Worm (Caenorhabditis elegans) whole organism, young adult: ENCODE data around the gene efhc-1.

Experiments used
- B0035.1 ChIP-seq: sonication (generic microtip); optimal IDR thresholded peaks from 2 replicates; lab custom pipeline; 2016; ENCODE audit warnings: missing genetic modification characterization, mild to moderate bottlenecking, missing compliant biosample characterization, missing genotype, missing genetic modification reagents
- C06A6.2 ChIP-seq: fragments of 200-800 bp; sonication (Bioruptor generic); conservative IDR thresholded peaks from 2 replicates; pipeline ENCODE4 v1.3.6; 2022; ENCODE audit warnings: missing genetic modification characterization, missing compliant biosample characterization
- F39B2.1 ChIP-seq: fragments of 200-800 bp; sonication (Bioruptor generic); IDR thresholded peaks from 2 replicates; pipeline ENCODE4 v1.3.6; 2022; ENCODE audit warnings: missing genetic modification reagents, missing genetic modification characterization, missing compliant biosample characterization
- F55B11.4 ChIP-seq: sonication (generic microtip); optimal IDR thresholded peaks from 2 replicates; lab custom pipeline; 2016; ENCODE audit warnings: missing compliant biosample characterization, missing genetic modification characterization, borderline replicate concordance; ENCODE audit not compliant: insufficient read depth
- Y79H2A.3 ChIP-seq: fragments of 200-800 bp; sonication (Bioruptor generic); conservative IDR thresholded peaks from 2 replicates; pipeline ENCODE4 v1.3.6; 2022; ENCODE audit warnings: missing genetic modification reagents, missing genetic modification characterization, missing compliant biosample characterization
- aptf-3 ChIP-seq: fragments of 200-800 bp; sonication (Bioruptor generic); IDR thresholded peaks from 2 replicates; pipeline ENCODE4 v1.3.6; 2022; ENCODE audit warnings: missing genetic modification characterization, missing compliant biosample characterization
- athp-1 ChIP-seq: sonication (generic microtip); optimal IDR thresholded peaks from 2 replicates; lab custom pipeline; 2017; ENCODE audit warnings: mild to moderate bottlenecking, missing genetic modification characterization, missing compliant biosample characterization
- attf-6 ChIP-seq: fragments of 200-800 bp; sonication (Bioruptor generic); IDR thresholded peaks from 2 replicates; pipeline ENCODE4 v1.3.6; 2022; ENCODE audit warnings: missing genetic modification reagents, missing genetic modification characterization, missing compliant biosample characterization
- bed-2 ChIP-seq: fragments of 200-800 bp; sonication (Bioruptor generic); IDR thresholded peaks from 2 replicates; pipeline ENCODE4 v1.3.6; 2022; ENCODE audit warnings: missing genetic modification reagents, missing genetic modification characterization, missing compliant biosample characterization
- cebp-1 ChIP-seq, 2 experiments: fragments of 200-800 bp in 1 of 2; sonication (Bioruptor generic) in 1 of 2; sonication (generic microtip) in 1 of 2; IDR thresholded peaks in 1 of 2; optimal IDR thresholded peaks in 1 of 2; 2 replicates each; pipeline versions ENCODE4 v1.3.6 to Lab custom; 2017 to 2022; ENCODE audit warnings: missing compliant biosample characterization in 2 of 2, missing genetic modification characterization in 2 of 2, mild to moderate bottlenecking in 1 of 2, missing genetic modification reagents in 1 of 2, moderate library complexity in 1 of 2
- ceh-40 ChIP-seq: fragments of 200-800 bp; sonication (Bioruptor generic); IDR thresholded peaks from 2 replicates; pipeline ENCODE4 v1.3.6; 2022; ENCODE audit warnings: missing genetic modification characterization, missing compliant biosample characterization
- ceh-58 ChIP-seq: fragments of 200-800 bp; sonication (Bioruptor generic); IDR thresholded peaks from 2 replicates; pipeline ENCODE4 v1.3.6; 2022; ENCODE audit warnings: missing genetic modification characterization, missing compliant biosample characterization
- ceh-91 ChIP-seq: fragments of 200-800 bp; sonication (Bioruptor generic); IDR thresholded peaks from 2 replicates; pipeline ENCODE4 v1.3.6; 2022; ENCODE audit warnings: missing genetic modification reagents, missing genetic modification characterization, missing compliant biosample characterization
- chd-7 ChIP-seq: sonication (generic microtip); optimal IDR thresholded peaks from 2 replicates; lab custom pipeline; 2016; ENCODE audit warnings: mild to moderate bottlenecking, missing genetic modification characterization, moderate library complexity, missing compliant biosample characterization
- dpl-1 ChIP-seq: fragments of 150-350 bp; optimal IDR thresholded peaks from 2 replicates; lab custom pipeline; 2014; ENCODE audit warnings: missing biosample characterization, missing genetic modification reagents, missing genetic modification characterization
- fkh-3 ChIP-seq: sonication (generic microtip); optimal IDR thresholded peaks from 2 replicates; lab custom pipeline; 2016; ENCODE audit warnings: mild to moderate bottlenecking, missing genetic modification characterization, missing compliant biosample characterization
- nfya-1 ChIP-seq: sonication (generic microtip); optimal IDR thresholded peaks from 2 replicates; lab custom pipeline; 2017; ENCODE audit warnings: antibody characterized with exemption, missing compliant biosample characterization, missing genetic modification characterization, borderline replicate concordance; ENCODE audit not compliant: insufficient read depth
- nfyb-1 ChIP-seq: fragments of 200-800 bp; sonication (Bioruptor generic); IDR thresholded peaks from 2 replicates; pipeline ENCODE4 v1.3.6; 2022; ENCODE audit warnings: missing genetic modification reagents, missing genetic modification characterization, missing compliant biosample characterization
- pbrm-1 ChIP-seq: fragments of 200-800 bp; sonication (Bioruptor generic); IDR thresholded peaks from 2 replicates; pipeline ENCODE4 v1.3.6; 2022; ENCODE audit warnings: missing genetic modification reagents, missing genetic modification characterization, missing compliant biosample characterization
- rec-8 ChIP-seq, 2 experiments: sonication (generic microtip); optimal IDR thresholded peaks; 2 replicates each; lab custom pipeline; 2016; ENCODE audit warnings: mild to moderate bottlenecking in 2 of 2, missing genetic modification characterization in 2 of 2, missing genetic modification reagents in 2 of 2, missing genotype in 2 of 2, missing biosample characterization in 1 of 2, missing compliant biosample characterization in 1 of 2, moderate library complexity in 1 of 2
- ztf-18 ChIP-seq: sonication (generic microtip); optimal IDR thresholded peaks from 2 replicates; lab custom pipeline; 2016; ENCODE audit warnings: missing genotype, mild to moderate bottlenecking, missing genetic modification characterization, missing compliant biosample characterization
- ztf-25 ChIP-seq: fragments of 200-800 bp; sonication (Bioruptor generic); IDR thresholded peaks from 2 replicates; pipeline ENCODE4 v1.3.6; 2022; ENCODE audit warnings: missing genetic modification reagents, missing genetic modification characterization, missing compliant biosample characterization
- ztf-28 ChIP-seq: fragments of 200-800 bp; sonication (Bioruptor generic); IDR thresholded peaks from 2 replicates; pipeline ENCODE4 v1.3.6; 2022; ENCODE audit warnings: missing genetic modification reagents, missing genetic modification characterization, missing compliant biosample characterization

The efhc-1 gene

DNA sequence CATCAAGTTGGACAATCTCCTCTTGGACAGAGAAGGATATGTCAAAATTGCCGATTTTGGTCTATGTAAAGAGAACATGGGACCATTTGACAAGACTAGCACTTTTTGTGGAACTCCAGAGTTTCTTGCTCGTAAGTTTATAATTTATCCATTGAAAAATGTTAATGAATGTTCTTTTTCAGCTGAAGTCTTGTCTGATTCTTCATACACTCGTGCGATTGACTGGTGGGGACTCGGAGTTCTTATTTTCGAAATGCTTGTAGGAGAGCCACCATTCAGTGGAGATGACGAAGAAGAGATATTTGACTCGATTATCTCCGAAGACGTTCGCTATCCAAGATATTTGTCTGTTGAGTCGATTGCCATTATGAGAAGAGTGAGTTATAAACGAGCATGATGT is 42.9 kb downstream of the efhc-1 start (continued):
- TF ChIP-seq B0035.1 (tag; lab: Kevin White, UChicago) (no peak), chd-7 (tag; lab: Kevin White, UChicago) (no peak), pbrm-1 (GFP tag; lab: Robert Waterston, UW) (no peak), rec-8 (tag; optimal IDR thresholded peaks at IDR 0.05; lab: Kevin White, UChicago) (no peak), C06A6.2 (no peak), F39B2.1 (GFP tag; lab: Robert Waterston, UW) (no peak)

DNA sequence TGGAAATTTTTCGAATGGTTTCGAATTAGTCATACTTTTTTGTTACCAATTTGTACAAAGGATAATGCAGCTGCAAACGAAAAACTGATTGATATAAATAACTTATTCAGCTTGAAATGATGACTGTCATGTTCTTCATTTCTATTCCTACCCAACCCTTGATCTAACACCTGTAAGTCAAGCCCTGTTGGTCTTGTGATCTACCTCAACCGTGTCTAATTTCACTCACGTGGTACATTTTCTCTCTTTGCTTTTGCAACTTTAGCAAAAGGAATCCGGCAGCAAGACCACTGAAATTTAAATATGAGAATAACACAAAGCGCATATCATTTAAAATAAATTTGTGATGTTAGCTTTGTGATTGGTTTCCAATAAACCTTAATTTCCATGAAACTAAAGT is 45.9 kb downstream of the efhc-1 start:
- TF ChIP-seq ztf-28 (no peak), bed-2 (no peak), ceh-58 (GFP tag; lab: Robert Waterston, UW) (no peak), Y79H2A.3 (GFP tag; lab: Robert Waterston, UW) (no peak)

DNA sequence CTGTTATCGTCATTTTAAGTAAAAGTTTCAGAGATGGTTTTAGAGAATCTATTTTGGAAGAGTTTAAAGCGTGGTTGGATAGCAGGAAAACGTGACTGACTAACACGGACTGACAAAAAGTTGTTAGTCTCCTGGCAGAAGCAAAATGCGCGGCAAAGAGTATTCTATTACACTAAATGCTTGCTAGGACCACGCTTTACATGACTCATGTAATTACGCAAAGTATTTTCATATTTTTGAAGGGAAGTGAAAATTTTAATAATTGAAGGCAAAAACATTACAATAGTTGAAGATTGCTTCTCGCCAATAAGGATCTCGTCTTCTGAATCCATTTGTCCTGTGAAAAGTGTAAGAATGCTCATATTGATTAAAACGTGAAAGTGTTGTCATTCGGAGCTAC is 48.0 kb downstream of the efhc-1 start, which contains the start of gene gur-3:
Gene gur-3 (minus strand): TSS at position 101 of the 400 bp plus-strand sequence.
- TF ChIP-seq nfya-1 (tag; lab: Kevin White, UChicago) (no peak), ceh-40 (GFP tag; lab: Robert Waterston, UW) (no peak), ceh-91 (no peak), attf-6 (no peak), cebp-1 (GFP tag; IDR thresholded peaks at IDR 0.05; lab: Robert Waterston, UW) (no peak), cebp-1 (tag; optimal IDR thresholded peaks at IDR 0.05; lab: Kevin White, UChicago) (no peak), ztf-25 (GFP tag; lab: Robert Waterston, UW) (no peak), fkh-3 (tag; lab: Kevin White, UChicago) (no peak), F55B11.4 (no peak), nfyb-1 (no peak)

DNA sequence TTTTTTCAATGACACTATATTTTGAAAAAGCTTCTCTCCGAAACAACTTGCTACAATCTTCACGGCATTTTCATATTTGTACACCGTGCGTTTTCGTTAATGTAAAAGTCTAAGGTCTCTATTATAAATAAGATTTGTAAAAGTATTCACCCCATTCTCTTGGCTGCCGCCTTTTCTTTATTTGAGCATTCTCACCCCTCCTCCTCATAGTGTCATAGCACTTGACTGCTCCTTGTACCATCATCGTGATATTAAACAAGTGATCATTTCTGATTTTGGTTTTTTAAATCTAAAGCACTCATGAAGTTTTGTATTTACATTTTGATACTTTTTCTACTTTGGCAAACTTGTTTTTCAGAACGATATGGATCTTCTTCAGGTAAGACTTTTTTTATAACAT is 48.7 kb downstream of the efhc-1 start, which contains the start of gene ZC504.1:
Gene ZC504.1 (plus strand): TSS at position 301 of the 400 bp plus-strand sequence.
- TF ChIP-seq C06A6.2 (no peak), aptf-3 (GFP tag; lab: Robert Waterston, UW) (no peak), ztf-18 (tag; lab: Kevin White, UChicago) (no peak), dpl-1 (GFP tag; lab: Kevin White, UChicago) (no peak), athp-1 (tag; lab: Kevin White, UChicago) (no peak), pbrm-1 (GFP tag; lab: Robert Waterston, UW) (no peak)
